Worm (Caenorhabditis elegans): Measurements from ENCODE around the gene K08E5.6.

DNA sequence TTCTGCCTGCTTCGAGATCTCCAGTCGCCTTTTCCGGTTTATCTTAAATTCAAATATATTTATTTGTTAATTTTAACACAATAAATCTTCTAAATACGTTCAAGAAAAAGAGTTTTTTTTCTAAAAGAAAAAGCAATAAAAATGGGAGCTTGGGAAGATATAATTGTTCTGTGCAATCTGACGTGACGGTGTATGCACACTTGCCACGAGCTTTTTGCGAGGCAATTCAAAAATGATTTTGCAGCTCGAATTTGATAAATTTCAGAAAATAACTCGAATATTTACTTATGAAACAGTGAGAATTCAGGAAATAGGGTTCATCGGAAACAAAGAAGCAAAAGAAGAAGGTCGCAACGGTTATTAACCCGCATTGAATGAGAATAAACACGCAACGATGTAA is 47.7 kb upstream of the K08E5.6 start:
- TF ChIP-seq efl-1 (GFP tag; optimal IDR thresholded peaks at IDR 0.05), result peak; percentile 66
- no peak for TF ChIP-seq D2030.7 (GFP tag; IDR thresholded peaks at IDR 0.05)
- no peak for TF ChIP-seq ama-1 (optimal IDR thresholded peaks at IDR 0.05)
- no peak for TF ChIP-seq ama-1 (GFP tag; optimal IDR thresholded peaks at IDR 0.05)
- TF ChIP-seq ZK185.1 (tag; optimal IDR thresholded peaks at IDR 0.05; ENCODE audit: poor library complexity, severe bottlenecking), result no peak
- no peak for TF ChIP-seq tbx-9 (tag; optimal IDR thresholded peaks at IDR 0.05; ENCODE audit: borderline replicate concordance)
- TF ChIP-seq ztf-28 (GFP tag; IDR thresholded peaks at IDR 0.05), result no peak
- TF ChIP-seq repo-1 (tag; optimal IDR thresholded peaks at IDR 0.05), result no peak
- no peak for TF ChIP-seq snpc-1.3 (tag; optimal IDR thresholded peaks at IDR 0.05; ENCODE audit: insufficient read depth)
- TF ChIP-seq aptf-3 (GFP tag; IDR thresholded peaks at IDR 0.05), result no peak
- TF ChIP-seq snpc-1.1 (tag; optimal IDR thresholded peaks at IDR 0.05; ENCODE audit: insufficient read depth), result no peak
- no peak for TF ChIP-seq B0035.1 (tag; optimal IDR thresholded peaks at IDR 0.05)
- TF ChIP-seq bed-1 (GFP tag; IDR thresholded peaks at IDR 0.05), result no peak
- TF ChIP-seq gei-17 (GFP tag; optimal IDR thresholded peaks at IDR 0.05), result no peak
- no peak for TF ChIP-seq sea-2 (GFP tag; IDR thresholded peaks at IDR 0.05)
